Worm (Caenorhabditis elegans): ENCODE data around the gene F16H6.10.

DNA sequence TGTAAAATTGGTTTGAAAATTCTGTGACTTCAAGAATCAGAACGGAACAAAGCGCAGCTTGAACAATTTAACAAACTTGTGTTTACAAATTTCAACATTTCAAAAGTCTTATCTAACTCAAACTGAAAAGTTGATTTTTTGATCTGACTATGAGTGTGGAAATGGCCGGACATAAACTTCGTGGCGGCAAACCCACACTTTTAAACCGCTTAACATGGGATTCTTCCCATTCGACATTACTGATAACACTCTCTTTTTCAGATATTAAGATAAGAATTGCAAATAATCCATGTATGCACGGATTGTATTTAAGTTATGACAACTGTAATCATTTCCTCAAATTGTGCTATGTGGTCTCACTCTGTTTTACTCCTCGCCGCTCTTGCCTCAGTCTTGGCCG lies 33.1 kb downstream of the F16H6.10 start, which contains the start of gene clec-42:
- TF ChIP-seq T23F11.4 (GFP tag; optimal IDR thresholded peaks at IDR 0.05) (no peak), fkh-10 (GFP tag; optimal IDR thresholded peaks at IDR 0.05) (no peak), ets-4 (tag; optimal IDR thresholded peaks at IDR 0.05) (no peak), pqm-1 (tag; optimal IDR thresholded peaks at IDR 0.05) (no peak), sdc-2 (tag; optimal IDR thresholded peaks at IDR 0.05) (no peak), pag-3 (tag; optimal IDR thresholded peaks at IDR 0.05; ENCODE audit: borderline replicate concordance) (no peak), unc-86 (tag; optimal IDR thresholded peaks at IDR 0.05) (no peak)

Measured in whole organism, late embryonic.